Worm (Caenorhabditis elegans): Measurements from ENCODE around the gene ark-1.

- TF ChIP-seq zag-1 (tag; optimal IDR thresholded peaks at IDR 0.05): no peak
- TF ChIP-seq ceh-16 (tag; optimal IDR thresholded peaks at IDR 0.05): no peak
Measured at ce11 chrIV:12618877-12619276, 11.9 kb downstream of the ark-1 start.
